Comparison of ENCODE assay signal across 1 fruit fly cellular context in genomic region chr2L:4287076-4287475, dm6.
A peak's percentile ranks its signal among the peaks of the same experiment; 100 is the strongest.
TF ChIP-seq lines count a peak whose summit lies in the region.

No protein-coding gene starts in this region.

TF ChIP-seq in whole organism, embryonic, 481 proteins besides CTCF, POLR2A, EP300 and RAD21 (continued from another document):
- TF ChIP-seq CG18262 (tag; optimal IDR thresholded peaks at IDR 0.05; lab: Kevin White, UChicago) (peak; percentile 38), CG32772 (GFP tag; IDR thresholded peaks at IDR 0.05; lab: Robert Waterston, UW) (peak; percentile 37; the same call in 1 of the 2 replicates), CG10267 (tag; optimal IDR thresholded peaks at IDR 0.05; lab: Kevin White, UChicago) (peak; percentile 24), CG1647 (GFP tag; optimal IDR thresholded peaks at IDR 0.05; lab: Kevin White, UChicago) (no peak), Dll (GFP tag; IDR thresholded peaks at IDR 0.05; lab: Robert Waterston, UW; ENCODE audit: partially characterized antibody) (no peak), CHES-1-like (GFP tag; optimal IDR thresholded peaks at IDR 0.05; lab: Kevin White, UChicago) (no peak), CG12391 (tag; optimal IDR thresholded peaks at IDR 0.05; lab: Kevin White, UChicago) (peak; percentile 6), salm (tag; optimal IDR thresholded peaks at IDR 0.05; lab: Kevin White, UChicago) (no peak), CG1529 (GFP tag; optimal IDR thresholded peaks at IDR 0.05; lab: Kevin White, UChicago) (no peak), CG1233 (GFP tag; optimal IDR thresholded peaks at IDR 0.05; lab: Kevin White, UChicago) (no peak), pfk (GFP tag; optimal IDR thresholded peaks at IDR 0.05; lab: Kevin White, UChicago) (no peak), CG5180 (GFP tag; optimal IDR thresholded peaks at IDR 0.05; lab: Kevin White, UChicago) (no peak), CG1603 (tag; optimal IDR thresholded peaks at IDR 0.05; lab: Kevin White, UChicago) (peak; percentile 43), gem (tag; optimal IDR thresholded peaks at IDR 0.05; lab: Kevin White, UChicago) (peak; percentile 39), CG4360 (GFP tag; IDR thresholded peaks at IDR 0.05; lab: Robert Waterston, UW) (0 out of 2 replicates have a peak, but pooled peaks have one; percentile 23), Drgx (GFP tag; IDR thresholded peaks at IDR 0.05; lab: Robert Waterston, UW) (peak; percentile 87), CG9932 (GFP tag; IDR thresholded peaks at IDR 0.05; lab: Robert Waterston, UW) (no peak), CG3995 (GFP tag; optimal IDR thresholded peaks at IDR 0.05; lab: Kevin White, UChicago) (no peak), en (GFP tag; optimal IDR thresholded peaks at IDR 0.05; lab: Kevin White, UChicago) (no peak), amos (GFP tag; IDR thresholded peaks at IDR 0.05; lab: Robert Waterston, UW; ENCODE audit: partially characterized antibody) (no peak), kni (GFP tag; optimal IDR thresholded peaks at IDR 0.05; lab: Kevin White, UChicago) (no peak), stwl (tag; optimal IDR thresholded peaks at IDR 0.05; lab: Kevin White, UChicago) (no peak), CG8089 (GFP tag; optimal IDR thresholded peaks at IDR 0.05; lab: Kevin White, UChicago) (no peak), CG11560 (tag; IDR thresholded peaks at IDR 0.05; lab: Robert Waterston, UW) (no peak), gro (GFP tag; optimal IDR thresholded peaks at IDR 0.05; lab: Kevin White, UChicago) (no peak), vnd (GFP tag; IDR thresholded peaks at IDR 0.05; lab: Robert Waterston, UW; ENCODE audit: partially characterized antibody) (no peak), chn (GFP tag; optimal IDR thresholded peaks at IDR 0.05; lab: Kevin White, UChicago) (no peak), CG1792 (GFP tag; optimal IDR thresholded peaks at IDR 0.05; lab: Kevin White, UChicago) (no peak), CG10366 (GFP tag; IDR thresholded peaks at IDR 0.05; lab: Robert Waterston, UW) (no peak), CG4854 (GFP tag; optimal IDR thresholded peaks at IDR 0.05; lab: Kevin White, UChicago) (no peak), schlank (tag; optimal IDR thresholded peaks at IDR 0.05; lab: Kevin White, UChicago) (no peak), D19B (GFP tag; optimal IDR thresholded peaks at IDR 0.05; lab: Kevin White, UChicago) (no peak), Lim3 (GFP tag; IDR thresholded peaks at IDR 0.05; lab: Robert Waterston, UW) (no peak), gfzf (GFP tag; optimal IDR thresholded peaks at IDR 0.05; lab: Kevin White, UChicago) (no peak), Bgb (GFP tag; IDR thresholded peaks at IDR 0.05; lab: Robert Waterston, UW; ENCODE audit: partially characterized antibody) (no peak), HmgD (GFP tag; optimal IDR thresholded peaks at IDR 0.05; lab: Kevin White, UChicago) (no peak), CrebB (tag; optimal IDR thresholded peaks at IDR 0.05; lab: Kevin White, UChicago) (no peak), CG11723 (GFP tag; optimal IDR thresholded peaks at IDR 0.05; lab: Kevin White, UChicago) (no peak), Ssrp (tag; optimal IDR thresholded peaks at IDR 0.05; lab: Kevin White, UChicago) (no peak), aop (GFP tag; IDR thresholded peaks at IDR 0.05; lab: Robert Waterston, UW) (no peak), CG3726 (GFP tag; IDR thresholded peaks at IDR 0.05; lab: Robert Waterston, UW) (no peak), CG7928 (GFP tag; optimal IDR thresholded peaks at IDR 0.05; lab: Kevin White, UChicago) (no peak), fu2 (GFP tag; optimal IDR thresholded peaks at IDR 0.05; lab: Kevin White, UChicago) (no peak), CG17829 (tag; optimal IDR thresholded peaks at IDR 0.05; lab: Kevin White, UChicago) (no peak), CG10979 (tag; optimal IDR thresholded peaks at IDR 0.05; lab: Kevin White, UChicago) (peak; percentile 53), yki (optimal IDR thresholded peaks at IDR 0.05; lab: Kevin White, UChicago) (no peak), Dref (GFP tag; IDR thresholded peaks at IDR 0.05; lab: Robert Waterston, UW) (no peak), caup (GFP tag; optimal IDR thresholded peaks at IDR 0.05; lab: Kevin White, UChicago; ENCODE audit: severe bottlenecking) (no peak), pros (GFP tag; optimal IDR thresholded peaks at IDR 0.05; lab: Kevin White, UChicago) (no peak), CG10565 (GFP tag; optimal IDR thresholded peaks at IDR 0.05; lab: Kevin White, UChicago) (no peak), Blimp-1 (GFP tag; optimal IDR thresholded peaks at IDR 0.05; lab: Kevin White, UChicago) (peak; percentile 8), lola (GFP tag; optimal IDR thresholded peaks at IDR 0.05; lab: Kevin White, UChicago) (peak in 1 of 3 experiments; percentile 44), Sin3A (optimal IDR thresholded peaks at IDR 0.05; lab: Kevin White, UChicago) (no peak), CG2120 (GFP tag; optimal IDR thresholded peaks at IDR 0.05; lab: Kevin White, UChicago) (no peak), CG6683 (GFP tag; optimal IDR thresholded peaks at IDR 0.05; lab: Kevin White, UChicago) (no peak), Lhr (GFP tag; optimal IDR thresholded peaks at IDR 0.05; lab: Kevin White, UChicago) (no peak), tll (GFP tag; optimal IDR thresholded peaks at IDR 0.05; lab: Kevin White, UChicago) (peak in 1 of 2 experiments; percentile 78), CG7271 (tag; optimal IDR thresholded peaks at IDR 0.05; lab: Kevin White, UChicago) (peak; percentile 12), CkIIα-i1 (GFP tag; IDR thresholded peaks at IDR 0.05; lab: Robert Waterston, UW) (no peak), Neu2 (GFP tag; optimal IDR thresholded peaks at IDR 0.05; lab: Kevin White, UChicago; ENCODE audit: borderline replicate concordance) (peak; percentile 24), CG17359 (tag; optimal IDR thresholded peaks at IDR 0.05; lab: Kevin White, UChicago) (no peak), knrl (GFP tag; IDR thresholded peaks at IDR 0.05; lab: Robert Waterston, UW; ENCODE audit: partially characterized antibody) (no peak), CG17328 (GFP tag; IDR thresholded peaks at IDR 0.05; lab: Robert Waterston, UW) (peak; percentile 26; the same call in 1 of the 2 replicates), CG4820 (GFP tag; optimal IDR thresholded peaks at IDR 0.05; lab: Kevin White, UChicago) (no peak), CG2875 (GFP tag; optimal IDR thresholded peaks at IDR 0.05; lab: Kevin White, UChicago) (no peak), CG10959 (GFP tag; IDR thresholded peaks at IDR 0.05; lab: Robert Waterston, UW) (peak; percentile 49; the same call in 1 of the 2 replicates), CG13424 (tag; optimal IDR thresholded peaks at IDR 0.05; lab: Kevin White, UChicago) (no peak), CG6272 (GFP tag; IDR thresholded peaks at IDR 0.05; lab: Robert Waterston, UW) (no peak), br (optimal IDR thresholded peaks at IDR 0.05; lab: Kevin White, UChicago) (no peak), Mrtf (GFP tag; IDR thresholded peaks at IDR 0.05; lab: Robert Waterston, UW) (no peak), Xbp1 (GFP tag; optimal IDR thresholded peaks at IDR 0.05; lab: Kevin White, UChicago) (no peak), Hr78 (GFP tag; optimal IDR thresholded peaks at IDR 0.05; lab: Kevin White, UChicago) (no peak), nau (GFP tag; optimal IDR thresholded peaks at IDR 0.05; lab: Kevin White, UChicago) (no peak), prd (optimal IDR thresholded peaks at IDR 0.05; lab: Kevin White, UChicago) (no peak), prd (GFP tag; IDR thresholded peaks at IDR 0.05; lab: Robert Waterston, UW) (peak; percentile 64; the same call in 2 of the 3 replicates), CG7745 (tag; optimal IDR thresholded peaks at IDR 0.05; lab: Kevin White, UChicago) (no peak), Dip3 (GFP tag; optimal IDR thresholded peaks at IDR 0.05; lab: Kevin White, UChicago) (no peak), CG30403 (GFP tag; optimal IDR thresholded peaks at IDR 0.05; lab: Kevin White, UChicago) (no peak), bbx (GFP tag; IDR thresholded peaks at IDR 0.05; lab: Robert Waterston, UW; ENCODE audit: partially characterized antibody) (no peak), fd102C (GFP tag; optimal IDR thresholded peaks at IDR 0.05; lab: Kevin White, UChicago) (peak; percentile 2), Nf-YA (GFP tag; IDR thresholded peaks at IDR 0.05; lab: Robert Waterston, UW) (no peak), CG9817 (tag; optimal IDR thresholded peaks at IDR 0.05; lab: Kevin White, UChicago) (no peak), Mad (GFP tag; optimal IDR thresholded peaks at IDR 0.05; lab: Kevin White, UChicago) (no peak), MESR4 (GFP tag; optimal IDR thresholded peaks at IDR 0.05; lab: Kevin White, UChicago) (no peak), mam (GFP tag; optimal IDR thresholded peaks at IDR 0.05; lab: Kevin White, UChicago) (no peak), GATAe (GFP tag; conservative IDR thresholded peaks at IDR 0.05; lab: Robert Waterston, UW) (no peak), jing (GFP tag; optimal IDR thresholded peaks at IDR 0.05; lab: Kevin White, UChicago) (no peak), dimm (GFP tag; IDR thresholded peaks at IDR 0.05; lab: Robert Waterston, UW) (no peak), CG13775 (GFP tag; optimal IDR thresholded peaks at IDR 0.05; lab: Kevin White, UChicago) (no peak), sima (GFP tag; optimal IDR thresholded peaks at IDR 0.05; lab: Kevin White, UChicago) (no peak), lov (optimal IDR thresholded peaks at IDR 0.05; lab: Kevin White, UChicago) (no peak), lov (GFP tag; IDR thresholded peaks at IDR 0.05; lab: Robert Waterston, UW) (0 out of 3 replicates have a peak, but pooled peaks have one; percentile 28), CG14710 (tag; optimal IDR thresholded peaks at IDR 0.05; lab: Kevin White, UChicago) (peak; percentile 9), fru (optimal IDR thresholded peaks at IDR 0.05; lab: Kevin White, UChicago) (no peak), fd96Cb (tag; optimal IDR thresholded peaks at IDR 0.05; lab: Kevin White, UChicago) (no peak), CG3838 (GFP tag; optimal IDR thresholded peaks at IDR 0.05; lab: Kevin White, UChicago) (no peak), gsb-n (tag; optimal IDR thresholded peaks at IDR 0.05; lab: Kevin White, UChicago) (peak; percentile 5), CG17912 (GFP tag; optimal IDR thresholded peaks at IDR 0.05; lab: Kevin White, UChicago) (no peak), CG4282 (GFP tag; optimal IDR thresholded peaks at IDR 0.05; lab: Kevin White, UChicago) (no peak), CG3281 (GFP tag; optimal IDR thresholded peaks at IDR 0.05; lab: Kevin White, UChicago) (no peak), CG8924 (tag; optimal IDR thresholded peaks at IDR 0.05; lab: Kevin White, UChicago) (peak; percentile 14), CG14860 (GFP tag; IDR thresholded peaks at IDR 0.05; lab: Robert Waterston, UW; ENCODE audit: partially characterized antibody) (no peak), sr (GFP tag; IDR thresholded peaks at IDR 0.05; lab: Robert Waterston, UW) (no peak), HLH3B (GFP tag; IDR thresholded peaks at IDR 0.05; lab: Robert Waterston, UW) (no peak), NfI (GFP tag; optimal IDR thresholded peaks at IDR 0.05; lab: Kevin White, UChicago) (no peak), eve (GFP tag; optimal IDR thresholded peaks at IDR 0.05; lab: Kevin White, UChicago) (peak in 1 of 2 experiments; percentile 8), ham (GFP tag; IDR thresholded peaks at IDR 0.05; lab: Robert Waterston, UW) (no peak), CG10654 (GFP tag; optimal IDR thresholded peaks at IDR 0.05; lab: Kevin White, UChicago) (no peak), Xrp1 (GFP tag; IDR thresholded peaks at IDR 0.05; lab: Robert Waterston, UW) (peak; percentile 52; the same call in 1 of the 2 replicates), CG32767 (GFP tag; IDR thresholded peaks at IDR 0.05; lab: Robert Waterston, UW) (no peak), CG12659 (GFP tag; optimal IDR thresholded peaks at IDR 0.05; lab: Kevin White, UChicago) (no peak), Bteb2 (GFP tag; optimal IDR thresholded peaks at IDR 0.05; lab: Kevin White, UChicago) (no peak), zf30C (GFP tag; optimal IDR thresholded peaks at IDR 0.05; lab: Kevin White, UChicago) (peak; percentile 84), wdn (GFP tag; IDR thresholded peaks at IDR 0.05; lab: Robert Waterston, UW) (no peak), chinmo (GFP tag; IDR thresholded peaks at IDR 0.05; lab: Robert Waterston, UW; ENCODE audit: partially characterized antibody) (no peak), slou (GFP tag; optimal IDR thresholded peaks at IDR 0.05; lab: Kevin White, UChicago) (no peak), CG3407 (GFP tag; optimal IDR thresholded peaks at IDR 0.05; lab: Kevin White, UChicago) (no peak), chif (GFP tag; optimal IDR thresholded peaks at IDR 0.05; lab: Kevin White, UChicago) (peak in 1 of 2 experiments; percentile 30), CG31224 (GFP tag; IDR thresholded peaks at IDR 0.05; lab: Robert Waterston, UW) (no peak), CG12299 (tag; optimal IDR thresholded peaks at IDR 0.05; lab: Kevin White, UChicago) (no peak), CG43689 (GFP tag; IDR thresholded peaks at IDR 0.05; lab: Robert Waterston, UW) (no peak)
